Worm (Caenorhabditis elegans) whole organism, midembryonic: ENCODE results near the gene ZC443.4.

Experiments used
- T22C8.4 ChIP-seq: fragments of 200-800 bp; sonication (Bioruptor generic); IDR thresholded peaks from 2 replicates; pipeline ENCODE4 v1.3.6; 2022; ENCODE audit warnings: missing genetic modification characterization, missing compliant biosample characterization
- cog-1 ChIP-seq: sonication (generic microtip); optimal IDR thresholded peaks from 2 replicates; lab custom pipeline; 2016; ENCODE audit warnings: missing genetic modification characterization, missing compliant biosample characterization
- flt-1 ChIP-seq: fragments of 200-800 bp; sonication (Bioruptor generic); IDR thresholded peaks from 2 replicates; pipeline ENCODE4 v1.3.6; 2022; ENCODE audit warnings: missing genetic modification characterization, missing compliant biosample characterization
- klf-2 ChIP-seq: fragments of 200-800 bp; sonication (Bioruptor generic); conservative IDR thresholded peaks from 2 replicates; pipeline ENCODE4 v1.3.6; 2022; ENCODE audit warnings: missing genetic modification reagents, missing genetic modification characterization, missing compliant biosample characterization
- med-1 ChIP-seq: sonication (generic microtip); optimal IDR thresholded peaks from 2 replicates; lab custom pipeline; 2017; ENCODE audit warnings: missing genetic modification characterization, mild to moderate bottlenecking, missing compliant biosample characterization, antibody characterized with exemption, missing genetic modification reagents; ENCODE audit not compliant: insufficient read depth
- ref-1 ChIP-seq: fragments of 200-800 bp; sonication (Bioruptor generic); conservative IDR thresholded peaks from 2 replicates; pipeline ENCODE4 v1.3.6; 2022; ENCODE audit warnings: missing genetic modification reagents, missing genetic modification characterization, missing compliant biosample characterization
- tab-1 ChIP-seq: fragments of 200-800 bp; sonication (Bioruptor generic); IDR thresholded peaks from 2 replicates; pipeline ENCODE4 v1.3.6; 2022; ENCODE audit warnings: missing genetic modification characterization, missing compliant biosample characterization
- ztf-23 ChIP-seq: fragments of 200-800 bp; sonication (Bioruptor generic); IDR thresholded peaks from 2 replicates; pipeline ENCODE4 v1.3.6; 2022; ENCODE audit warnings: missing genetic modification reagents, missing genetic modification characterization, missing compliant biosample characterization
- ztf-29 ChIP-seq: fragments of 200-800 bp; sonication (Bioruptor generic); IDR thresholded peaks from 2 replicates; pipeline ENCODE4 v1.3.6; 2022; ENCODE audit warnings: missing genetic modification reagents, missing genetic modification characterization, missing compliant biosample characterization

Gene ZC443.4

ce11 chrV:12827219-12827618 is 7.5 kb upstream of the ZC443.4 start, which contains the start of gene ugt-15:
ugt-15 (plus strand) TSS chrV:12827519.
- TF ChIP-seq T22C8.4 = no peak
- TF ChIP-seq cog-1 (tag; lab: Kevin White, UChicago) = no peak
- no peak for TF ChIP-seq ref-1 (GFP tag; lab: Robert Waterston, UW)
- TF ChIP-seq flt-1 = no peak
- TF ChIP-seq tab-1 = no peak
- TF ChIP-seq ztf-23 = no peak
- TF ChIP-seq med-1 (GFP tag; lab: Kevin White, UChicago) = no peak
- TF ChIP-seq ztf-29 (GFP tag; lab: Robert Waterston, UW) = no peak
- no peak for TF ChIP-seq klf-2 (GFP tag; lab: Robert Waterston, UW)

DNA sequence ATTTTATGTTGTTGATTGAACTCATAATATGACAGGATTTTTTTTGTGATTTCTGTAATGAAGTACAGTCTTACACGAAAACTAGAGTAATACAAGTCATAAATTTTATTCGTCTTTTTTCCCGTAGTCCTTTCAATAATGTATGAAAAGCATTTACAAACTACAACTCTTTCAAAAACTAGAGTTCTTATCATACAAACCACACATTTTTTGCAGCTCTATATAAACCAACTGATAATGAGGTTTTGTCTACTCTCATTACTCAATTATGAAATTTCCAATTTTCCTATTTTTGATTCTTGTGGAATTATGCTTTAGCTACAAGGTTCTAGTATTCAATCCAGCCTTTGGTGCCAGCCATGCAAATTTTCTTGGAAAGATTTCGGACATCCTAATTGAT is 5.1 kb upstream of the ZC443.4 start, which contains the start of gene ugt-16:
Gene ugt-16, plus strand, starts transcription at position 248 of the 400 bp plus-strand sequence.
- no peak for TF ChIP-seq ztf-29 (GFP tag; lab: Robert Waterston, UW)
- no peak for TF ChIP-seq klf-2 (GFP tag; lab: Robert Waterston, UW)
- no peak for TF ChIP-seq ztf-23
- TF ChIP-seq cog-1 (tag; lab: Kevin White, UChicago) = no peak
- TF ChIP-seq tab-1 = no peak
- TF ChIP-seq flt-1 = no peak
- TF ChIP-seq ref-1 (GFP tag; lab: Robert Waterston, UW) = no peak
- no peak for TF ChIP-seq T22C8.4
- TF ChIP-seq med-1 (GFP tag; lab: Kevin White, UChicago) = no peak

ce11 chrV:12822065-12822464 is 2.4 kb upstream of the ZC443.4 start:
- TF ChIP-seq med-1 (GFP tag; lab: Kevin White, UChicago) (no peak), tab-1 (no peak), T22C8.4 (no peak), flt-1 (no peak), ztf-29 (GFP tag; lab: Robert Waterston, UW) (no peak), klf-2 (GFP tag; lab: Robert Waterston, UW) (no peak), ref-1 (GFP tag; lab: Robert Waterston, UW) (no peak), cog-1 (tag; lab: Kevin White, UChicago) (no peak), ztf-23 (no peak)

- TF ChIP-seq med-1 (GFP tag; lab: Kevin White, UChicago) (no peak), cog-1 (tag; lab: Kevin White, UChicago) (no peak), ztf-29 (GFP tag; lab: Robert Waterston, UW) (no peak), klf-2 (GFP tag; lab: Robert Waterston, UW) (no peak), ref-1 (GFP tag; lab: Robert Waterston, UW) (no peak), flt-1 (no peak), ztf-23 (no peak), tab-1 (no peak)
Measured at ce11 chrV:12819155-12819554, 531 bp downstream of the ZC443.4 start.

DNA sequence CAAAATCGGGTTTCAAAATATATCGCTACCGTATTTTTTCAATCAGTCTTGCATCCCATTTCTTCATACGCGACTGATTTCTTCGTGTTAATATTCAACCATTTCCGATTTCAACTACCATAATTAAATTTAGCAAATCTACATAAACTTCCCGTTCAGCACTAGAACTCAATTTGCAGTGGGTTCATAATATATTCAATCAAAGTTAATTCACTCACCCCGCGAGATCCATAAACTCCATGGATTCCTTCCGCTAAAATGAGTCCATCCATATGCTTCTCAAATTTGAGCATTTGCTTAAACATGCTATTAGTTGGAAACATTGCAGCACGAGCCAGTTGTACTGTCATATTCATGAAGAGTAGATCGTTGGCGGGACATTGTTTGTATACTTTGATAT is 1.2 kb downstream of the ZC443.4 start:
- no peak for TF ChIP-seq flt-1
- no peak for TF ChIP-seq med-1 (GFP tag; lab: Kevin White, UChicago)
- TF ChIP-seq T22C8.4 = no peak
- TF ChIP-seq klf-2 (GFP tag; lab: Robert Waterston, UW) = no peak
- no peak for TF ChIP-seq tab-1
- no peak for TF ChIP-seq ztf-29 (GFP tag; lab: Robert Waterston, UW)
- no peak for TF ChIP-seq ref-1 (GFP tag; lab: Robert Waterston, UW)
- no peak for TF ChIP-seq ztf-23
- no peak for TF ChIP-seq cog-1 (tag; lab: Kevin White, UChicago)

ce11 chrV:12816672-12817071 is 3.0 kb downstream of the ZC443.4 start:
- TF ChIP-seq cog-1 (tag; lab: Kevin White, UChicago) (no peak), T22C8.4 (no peak), tab-1 (no peak), flt-1 (no peak), ztf-23 (no peak), med-1 (GFP tag; lab: Kevin White, UChicago) (no peak), klf-2 (GFP tag; lab: Robert Waterston, UW) (no peak)

ce11 chrV:12815386-12815785 is 4.3 kb downstream of the ZC443.4 start:
- TF ChIP-seq cog-1 (tag; lab: Kevin White, UChicago) (no peak), ztf-29 (GFP tag; lab: Robert Waterston, UW) (no peak), tab-1 (no peak), med-1 (GFP tag; lab: Kevin White, UChicago) (no peak), klf-2 (GFP tag; lab: Robert Waterston, UW) (no peak), ref-1 (GFP tag; lab: Robert Waterston, UW) (no peak), flt-1 (no peak), ztf-23 (no peak), T22C8.4 (no peak)

ce11 chrV:12814481-12814882 is 5.2 kb downstream of the ZC443.4 start:
- TF ChIP-seq ztf-29 (GFP tag; lab: Robert Waterston, UW) = peak; percentile 64; the same call in 1 of the 2 replicates
- TF ChIP-seq klf-2 (GFP tag; lab: Robert Waterston, UW) = no peak
- TF ChIP-seq tab-1 = 0 out of 2 replicates have a peak, but pooled peaks have one; percentile 39
- peak; percentile 71 for TF ChIP-seq cog-1 (tag; lab: Kevin White, UChicago)
- TF ChIP-seq ztf-23 = 0 out of 2 replicates have a peak, but pooled peaks have one; percentile 54
- TF ChIP-seq ref-1 (GFP tag; lab: Robert Waterston, UW) = no peak
- TF ChIP-seq med-1 (GFP tag; lab: Kevin White, UChicago) = no peak
- 0 out of 2 replicates have a peak, but pooled peaks have one; percentile 45 for TF ChIP-seq flt-1
- TF ChIP-seq T22C8.4 = no peak

DNA sequence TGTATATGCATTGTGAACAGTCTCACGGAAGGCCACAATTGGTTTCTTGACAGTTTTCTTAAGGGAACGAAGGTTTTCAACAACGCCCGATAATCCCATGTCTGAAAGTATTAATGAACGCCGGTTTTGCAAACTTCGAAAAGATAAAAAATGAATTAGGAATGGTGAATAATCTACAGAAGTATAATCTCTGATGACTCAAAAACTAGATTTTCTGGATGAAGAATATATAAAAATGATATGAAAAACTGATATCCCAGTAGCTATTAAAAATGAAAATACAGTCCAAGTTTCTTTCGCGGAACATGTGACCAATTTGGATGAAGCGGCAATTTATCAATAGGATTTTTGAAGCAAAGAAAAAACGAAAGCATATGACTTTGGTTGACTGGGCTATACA is 5.7 kb downstream of the ZC443.4 start, which contains the start of gene ZC443.3:
Gene ZC443.3, minus strand, starts transcription at position 101 of the 400 bp plus-strand sequence.
- no peak for TF ChIP-seq T22C8.4

DNA sequence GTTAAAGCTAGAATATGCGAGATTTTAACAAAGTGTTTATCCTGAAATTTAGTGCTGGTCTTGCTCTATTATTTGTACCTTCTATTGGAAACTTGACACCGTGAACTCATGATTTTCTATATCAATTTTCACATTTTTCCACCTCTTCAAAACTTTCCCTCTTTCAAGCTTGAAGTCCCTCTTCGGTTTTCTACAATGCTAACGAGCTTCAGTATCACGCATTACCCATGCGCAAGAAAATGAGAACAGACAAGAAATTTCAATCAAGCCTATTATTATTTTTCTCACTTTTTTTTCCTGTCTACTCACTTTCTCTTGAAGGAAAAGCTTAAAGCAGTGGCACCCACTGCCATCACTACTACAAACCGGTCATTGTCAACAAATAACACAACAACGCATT is 7.9 kb downstream of the ZC443.4 start:
- no peak for TF ChIP-seq med-1 (GFP tag; lab: Kevin White, UChicago)
- no peak for TF ChIP-seq ref-1 (GFP tag; lab: Robert Waterston, UW)
- TF ChIP-seq tab-1 = no peak
- TF ChIP-seq ztf-23 = no peak
- TF ChIP-seq klf-2 (GFP tag; lab: Robert Waterston, UW) = no peak
- no peak for TF ChIP-seq ztf-29 (GFP tag; lab: Robert Waterston, UW)
- TF ChIP-seq cog-1 (tag; lab: Kevin White, UChicago) = no peak
- no peak for TF ChIP-seq T22C8.4
- TF ChIP-seq flt-1 = no peak
